Fruit fly (Drosophila melanogaster) whole organism, prepupa: ENCODE measurements around the gene Sec16.

Experiments used
- Blimp-1 ChIP-seq: fragments of 200-800 bp; sonication (Bioruptor generic); optimal IDR thresholded peaks from 3 replicates; lab custom pipeline; 2017; ENCODE audit warnings: missing biosample characterization, missing genetic modification characterization, mild to moderate bottlenecking, moderate library complexity, missing genetic modification reagents
- CG10669 ChIP-seq: fragments of 200-800 bp; sonication (Bioruptor generic); optimal IDR thresholded peaks from 3 replicates; lab custom pipeline; 2018; ENCODE audit warnings: missing biosample characterization, mild to moderate bottlenecking, missing genetic modification characterization, moderate library complexity
- CG3032 ChIP-seq: fragments of 200-800 bp; optimal IDR thresholded peaks from 2 replicates; lab custom pipeline; 2019; ENCODE audit warnings: missing biosample characterization, mild to moderate bottlenecking, missing genetic modification characterization, moderate library complexity
- CG6792 ChIP-seq: fragments of 200-800 bp; sonication (Bioruptor generic); optimal IDR thresholded peaks from 3 replicates; lab custom pipeline; 2016; ENCODE audit warnings: missing biosample characterization, missing genetic modification characterization
- CG9139 ChIP-seq: fragments of 200-800 bp; sonication (Bioruptor generic); optimal IDR thresholded peaks from 3 replicates; lab custom pipeline; 2017; ENCODE audit warnings: missing biosample characterization, mild to moderate bottlenecking, missing genetic modification characterization
- Eip93F ChIP-seq: fragments of 200-800 bp; sonication (Bioruptor generic); optimal IDR thresholded peaks from 2 replicates; lab custom pipeline; 2016; ENCODE audit warnings: missing biosample characterization, mild to moderate bottlenecking, missing genetic modification characterization
- OdsH ChIP-seq: fragments of 200-800 bp; sonication (Bioruptor generic); optimal IDR thresholded peaks from 3 replicates; lab custom pipeline; 2016; ENCODE audit warnings: missing biosample characterization, missing genetic modification characterization
- Sox14 ChIP-seq: fragments of 200-800 bp; sonication (Bioruptor generic); optimal IDR thresholded peaks from 3 replicates; lab custom pipeline; 2016; ENCODE audit warnings: missing biosample characterization, missing genetic modification characterization
- Sox15 ChIP-seq: fragments of 200-800 bp; sonication (Bioruptor generic); optimal IDR thresholded peaks from 3 replicates; lab custom pipeline; 2016; ENCODE audit warnings: missing biosample characterization, missing genetic modification characterization
- esn ChIP-seq: fragments of 200-800 bp; sonication (Bioruptor generic); optimal IDR thresholded peaks from 2 replicates; lab custom pipeline; 2016; ENCODE audit warnings: missing biosample characterization, mild to moderate bottlenecking, missing genetic modification characterization, moderate library complexity
- fd59A ChIP-seq: fragments of 200-800 bp; sonication (Bioruptor generic); optimal IDR thresholded peaks from 2 replicates; lab custom pipeline; 2017; ENCODE audit warnings: missing biosample characterization, mild to moderate bottlenecking, missing genetic modification characterization, missing genetic modification reagents
- fkh ChIP-seq: fragments of 200-800 bp; sonication (Bioruptor generic); optimal IDR thresholded peaks from 3 replicates; lab custom pipeline; 2017; ENCODE audit warnings: missing biosample characterization, mild to moderate bottlenecking, missing genetic modification characterization, moderate library complexity
- lz ChIP-seq: fragments of 200-800 bp; sonication (Bioruptor generic); optimal IDR thresholded peaks from 3 replicates; lab custom pipeline; 2016; ENCODE audit warnings: missing biosample characterization, missing genetic modification characterization
- spab ChIP-seq: fragments of 200-800 bp; sonication (Bioruptor generic); optimal IDR thresholded peaks from 2 replicates; lab custom pipeline; 2017; ENCODE audit warnings: missing biosample characterization, mild to moderate bottlenecking, missing genetic modification characterization, missing genetic modification reagents

dm6 chrX:12632157-12632422 is 36.2 kb downstream of the Sec16 start:
- TF ChIP-seq fd59A (no peak), CG9139 (GFP tag; lab: Kevin White, UChicago) (no peak), fkh (GFP tag; lab: Kevin White, UChicago) (no peak), OdsH (GFP tag; lab: Kevin White, UChicago) (no peak), esn (GFP tag; lab: Kevin White, UChicago) (no peak), Eip93F (no peak), CG6792 (GFP tag; lab: Kevin White, UChicago) (no peak), Blimp-1 (no peak), lz (GFP tag; lab: Kevin White, UChicago) (no peak), CG10669 (GFP tag; lab: Kevin White, UChicago) (no peak), CG3032 (tag; lab: Kevin White, UChicago) (no peak), Sox14 (GFP tag; lab: Kevin White, UChicago) (no peak), spab (GFP tag; lab: Kevin White, UChicago) (no peak), Sox15 (GFP tag; lab: Kevin White, UChicago) (no peak)
